Fruit fly (Drosophila melanogaster) whole organism, embryonic: ENCODE data around the gene CG13138.

Experiments used
- Bgb ChIP-seq: fragments of 200-800 bp; sonication (Bioruptor generic); IDR thresholded peaks from 2 replicates; pipeline ENCODE4 v1.3.6; 2022; ENCODE audit warnings: missing biosample characterization, missing genetic modification characterization; ENCODE audit not compliant: partially characterized antibody
- CG11456 ChIP-seq: fragments of 200-800 bp; sonication (Bioruptor generic); IDR thresholded peaks from 3 replicates; pipeline ENCODE4 v1.3.6; 2022; ENCODE audit warnings: missing biosample characterization, missing genetic modification characterization
- CG12219 ChIP-seq: fragments of 200-800 bp; sonication (Bioruptor generic); optimal IDR thresholded peaks from 3 replicates; lab custom pipeline; 2018; ENCODE audit warnings: missing biosample characterization, mild to moderate bottlenecking, missing genetic modification characterization
- CG12744 ChIP-seq: fragments of 200-800 bp; sonication (Bioruptor generic); optimal IDR thresholded peaks from 2 replicates; lab custom pipeline; 2016; ENCODE audit warnings: missing biosample characterization, missing genetic modification characterization
- CG13123 ChIP-seq: fragments of 200-800 bp; sonication (Bioruptor generic); optimal IDR thresholded peaks from 2 replicates; lab custom pipeline; 2016; ENCODE audit warnings: missing biosample characterization, missing genetic modification characterization
- CG14710 ChIP-seq: fragments of 200-800 bp; sonication (Bioruptor generic); optimal IDR thresholded peaks from 3 replicates; lab custom pipeline; 2019; ENCODE audit warnings: missing biosample characterization, mild to moderate bottlenecking, missing genetic modification characterization, moderate library complexity
- CG15696 ChIP-seq: fragments of 200-800 bp; sonication (Bioruptor generic); optimal IDR thresholded peaks from 2 replicates; lab custom pipeline; 2019; ENCODE audit warnings: missing biosample characterization, mild to moderate bottlenecking, missing genetic modification characterization, moderate library complexity
- CG16813 ChIP-seq: fragments of 200-800 bp; sonication (Bioruptor generic); IDR thresholded peaks from 3 replicates; pipeline ENCODE4 v1.3.6; 2022; ENCODE audit warnings: missing biosample characterization, missing genetic modification characterization; ENCODE audit not compliant: partially characterized antibody
- CG17361 ChIP-seq: fragments of 200-800 bp; sonication (Bioruptor generic); IDR thresholded peaks from 3 replicates; pipeline ENCODE4 v1.3.6; 2022; ENCODE audit warnings: missing biosample characterization, missing genetic modification characterization
- CG17912 ChIP-seq: fragments of 200-800 bp; sonication (Bioruptor generic); optimal IDR thresholded peaks from 2 replicates; lab custom pipeline; 2018; ENCODE audit warnings: missing biosample characterization, mild to moderate bottlenecking, missing genetic modification characterization
- CG18011 ChIP-seq: fragments of 200-800 bp; sonication (Bioruptor generic); optimal IDR thresholded peaks from 2 replicates; lab custom pipeline; 2017; ENCODE audit warnings: missing biosample characterization, missing genetic modification characterization, mild to moderate bottlenecking, moderate library complexity, missing genotype
- CG18262 ChIP-seq: fragments of 200-800 bp; optimal IDR thresholded peaks from 3 replicates; lab custom pipeline; 2019; ENCODE audit warnings: missing biosample characterization, mild to moderate bottlenecking, missing genetic modification characterization, moderate library complexity
- CG18476 ChIP-seq: fragments of 200-800 bp; sonication (Bioruptor generic); optimal IDR thresholded peaks from 2 replicates; lab custom pipeline; 2016; ENCODE audit warnings: missing biosample characterization, mild to moderate bottlenecking, missing genetic modification characterization
- CG3838 ChIP-seq: fragments of 200-800 bp; sonication (Bioruptor generic); optimal IDR thresholded peaks from 3 replicates; lab custom pipeline; 2016; ENCODE audit warnings: missing biosample characterization, missing genetic modification characterization
- CG6272 ChIP-seq: fragments of 200-800 bp; sonication (Bioruptor generic); IDR thresholded peaks from 2 replicates; pipeline ENCODE4 v1.3.6; 2022; ENCODE audit warnings: missing biosample characterization, missing genetic modification characterization
- CG6791 ChIP-seq: fragments of 200-800 bp; sonication (Bioruptor generic); IDR thresholded peaks from 3 replicates; pipeline ENCODE4 v1.3.6; 2022; ENCODE audit warnings: missing biosample characterization, missing genetic modification characterization; ENCODE audit not compliant: partially characterized antibody
- CG7745 ChIP-seq: fragments of 200-800 bp; sonication (Bioruptor generic); optimal IDR thresholded peaks from 2 replicates; lab custom pipeline; 2018; ENCODE audit warnings: missing biosample characterization, mild to moderate bottlenecking, missing genetic modification characterization, moderate library complexity
- CG7928 ChIP-seq: fragments of 200-800 bp; sonication (Bioruptor generic); optimal IDR thresholded peaks from 2 replicates; lab custom pipeline; 2017; ENCODE audit warnings: missing biosample characterization, mild to moderate bottlenecking, missing genetic modification characterization
- CG7963 ChIP-seq: fragments of 200-800 bp; sonication (Bioruptor generic); IDR thresholded peaks from 3 replicates; pipeline ENCODE4 v1.3.6; 2022; ENCODE audit warnings: missing biosample characterization, missing genetic modification characterization; ENCODE audit not compliant: partially characterized antibody
- CG8388 ChIP-seq: fragments of 200-800 bp; sonication (Bioruptor generic); optimal IDR thresholded peaks from 2 replicates; lab custom pipeline; 2019; ENCODE audit warnings: missing biosample characterization, mild to moderate bottlenecking, missing genetic modification characterization, moderate library complexity
- CG9817 ChIP-seq: fragments of 200-800 bp; sonication (Bioruptor generic); optimal IDR thresholded peaks from 2 replicates; lab custom pipeline; 2018; ENCODE audit warnings: missing biosample characterization, mild to moderate bottlenecking, missing genetic modification characterization, moderate library complexity
- Dip3 ChIP-seq: fragments of 200-800 bp; sonication (Bioruptor generic); optimal IDR thresholded peaks from 3 replicates; lab custom pipeline; 2016; ENCODE audit warnings: missing biosample characterization, missing genetic modification characterization
- Drgx ChIP-seq: fragments of 200-800 bp; sonication (Bioruptor generic); IDR thresholded peaks from 2 replicates; pipeline ENCODE4 v1.3.6; 2022; ENCODE audit warnings: missing biosample characterization, missing genetic modification characterization
- MBD-R2 ChIP-seq: fragments of 200-800 bp; sonication (Bioruptor generic); IDR thresholded peaks from 2 replicates; pipeline ENCODE4 v1.3.6; 2022; ENCODE audit warnings: missing biosample characterization, missing genetic modification characterization
- NC2α ChIP-seq: fragments of 200-800 bp; sonication (Bioruptor generic); optimal IDR thresholded peaks from 2 replicates; lab custom pipeline; 2016; ENCODE audit warnings: missing biosample characterization, missing genetic modification characterization
- Neu2 ChIP-seq: fragments of 200-800 bp; sonication (Bioruptor generic); optimal IDR thresholded peaks from 3 replicates; lab custom pipeline; 2016; ENCODE audit warnings: missing biosample characterization, missing genetic modification characterization, borderline replicate concordance
- Spps ChIP-seq: fragments of 200-800 bp; sonication (Bioruptor generic); optimal IDR thresholded peaks from 2 replicates; lab custom pipeline; 2018; ENCODE audit warnings: missing biosample characterization, mild to moderate bottlenecking, missing genetic modification characterization
- ab ChIP-seq: fragments of 200-800 bp; sonication (Bioruptor generic); optimal IDR thresholded peaks from 2 replicates; lab custom pipeline; 2016; ENCODE audit warnings: missing biosample characterization, missing genetic modification characterization
- ac ChIP-seq: fragments of 200-800 bp; sonication (Bioruptor generic); optimal IDR thresholded peaks from 3 replicates; lab custom pipeline; 2017; ENCODE audit warnings: missing biosample characterization, mild to moderate bottlenecking, missing genetic modification characterization
- cwo ChIP-seq: fragments of 200-800 bp; sonication (Bioruptor generic); optimal IDR thresholded peaks from 3 replicates; lab custom pipeline; 2017; ENCODE audit warnings: missing biosample characterization, missing genetic modification characterization, mild to moderate bottlenecking, moderate library complexity, missing genetic modification reagents
- da ChIP-seq: fragments of 200-800 bp; sonication (Bioruptor generic); optimal IDR thresholded peaks from 2 replicates; lab custom pipeline; 2016; ENCODE audit warnings: missing biosample characterization, missing genetic modification characterization
- dan ChIP-seq: fragments of 200-800 bp; sonication (Bioruptor generic); IDR thresholded peaks from 2 replicates; pipeline ENCODE4 v1.3.6; 2022; ENCODE audit warnings: missing biosample characterization, missing genetic modification characterization
- dmrt11E ChIP-seq: fragments of 200-800 bp; sonication (Bioruptor generic); optimal IDR thresholded peaks from 3 replicates; lab custom pipeline; 2018; ENCODE audit warnings: missing biosample characterization, mild to moderate bottlenecking, missing genetic modification characterization, moderate library complexity
- eve ChIP-seq, 2 experiments: fragments of >200 bp; optimal IDR thresholded peaks; 2 replicates each; lab custom pipeline; 2017; ENCODE audit warnings: missing biosample characterization in 2 of 2, missing genetic modification characterization in 2 of 2
- exex ChIP-seq: fragments of 200-800 bp; sonication (Bioruptor generic); optimal IDR thresholded peaks from 4 replicates; lab custom pipeline; 2018; ENCODE audit warnings: missing biosample characterization, mild to moderate bottlenecking, missing genetic modification characterization, moderate library complexity
- ftz-f1 ChIP-seq: fragments of 200-800 bp; sonication (Bioruptor generic); optimal IDR thresholded peaks from 2 replicates; lab custom pipeline; 2016; ENCODE audit warnings: missing biosample characterization, missing genetic modification characterization
- lilli ChIP-seq: fragments of 200-800 bp; sonication (Bioruptor generic); optimal IDR thresholded peaks from 3 replicates; lab custom pipeline; 2016; ENCODE audit warnings: missing biosample characterization, missing genetic modification characterization
- onecut ChIP-seq: fragments of 200-800 bp; sonication (Bioruptor generic); IDR thresholded peaks from 2 replicates; pipeline ENCODE4 v1.3.6; 2022; ENCODE audit warnings: missing biosample characterization, missing genetic modification characterization
- p53 ChIP-seq: fragments of 200-800 bp; sonication (Bioruptor generic); optimal IDR thresholded peaks from 2 replicates; lab custom pipeline; 2016; ENCODE audit warnings: missing biosample characterization, missing genetic modification characterization
- pita ChIP-seq: fragments of 200-800 bp; sonication (Bioruptor generic); optimal IDR thresholded peaks from 2 replicates; lab custom pipeline; 2017; ENCODE audit warnings: missing biosample characterization, mild to moderate bottlenecking, missing genetic modification characterization
- ro ChIP-seq: fragments of 200-800 bp; sonication (Bioruptor generic); IDR thresholded peaks from 2 replicates; pipeline ENCODE4 v1.3.6; 2022; ENCODE audit warnings: missing biosample characterization, missing genetic modification characterization
- schlank ChIP-seq: fragments of 200-800 bp; sonication (Bioruptor generic); optimal IDR thresholded peaks from 2 replicates; lab custom pipeline; 2018; ENCODE audit warnings: missing biosample characterization, mild to moderate bottlenecking, missing genetic modification characterization
- scrt ChIP-seq: fragments of 200-800 bp; sonication (Bioruptor generic); optimal IDR thresholded peaks from 2 replicates; lab custom pipeline; 2018; ENCODE audit warnings: missing biosample characterization, mild to moderate bottlenecking, missing genetic modification characterization, moderate library complexity
- slbo ChIP-seq: fragments of 200-800 bp; sonication (Bioruptor generic); IDR thresholded peaks from 2 replicates; pipeline ENCODE4 v1.3.6; 2022; ENCODE audit warnings: missing biosample characterization, missing genetic modification characterization
- unc-4 ChIP-seq: fragments of 200-800 bp; sonication (Bioruptor generic); IDR thresholded peaks from 2 replicates; pipeline ENCODE4 v1.3.6; 2022; ENCODE audit warnings: missing biosample characterization, missing genetic modification characterization; ENCODE audit not compliant: partially characterized antibody
- wek ChIP-seq: fragments of 200-800 bp; sonication (Bioruptor generic); optimal IDR thresholded peaks from 3 replicates; lab custom pipeline; 2018; ENCODE audit warnings: missing biosample characterization, mild to moderate bottlenecking, missing genetic modification characterization, moderate library complexity

CG13138 gene

DNA sequence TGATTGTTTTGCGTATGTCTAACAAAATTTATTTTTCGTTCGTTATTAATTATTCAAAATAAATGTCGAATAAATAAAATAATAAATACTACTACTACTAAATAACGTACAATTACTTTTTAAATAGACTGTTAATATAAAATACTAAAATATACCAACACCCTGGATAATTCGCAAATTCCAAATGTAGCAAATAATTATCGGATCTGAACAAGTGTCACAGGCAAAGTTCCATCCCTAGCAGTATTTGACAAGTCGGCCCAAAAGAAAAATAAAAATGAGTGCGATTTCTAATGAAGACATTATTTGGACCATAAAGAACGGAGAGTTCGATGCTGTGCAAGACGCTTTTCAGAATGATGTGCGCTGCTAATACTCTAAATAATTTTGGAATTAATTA is 39.6 kb upstream of the CG13138 start, which contains the start of gene CG31715 (continued):
- TF ChIP-seq CG18262 (peak; percentile 10), lilli (peak; percentile 24), eve (GFP tag; optimal IDR thresholded peaks at IDR 0.05; lab: Kevin White, UChicago) (no peak)

DNA sequence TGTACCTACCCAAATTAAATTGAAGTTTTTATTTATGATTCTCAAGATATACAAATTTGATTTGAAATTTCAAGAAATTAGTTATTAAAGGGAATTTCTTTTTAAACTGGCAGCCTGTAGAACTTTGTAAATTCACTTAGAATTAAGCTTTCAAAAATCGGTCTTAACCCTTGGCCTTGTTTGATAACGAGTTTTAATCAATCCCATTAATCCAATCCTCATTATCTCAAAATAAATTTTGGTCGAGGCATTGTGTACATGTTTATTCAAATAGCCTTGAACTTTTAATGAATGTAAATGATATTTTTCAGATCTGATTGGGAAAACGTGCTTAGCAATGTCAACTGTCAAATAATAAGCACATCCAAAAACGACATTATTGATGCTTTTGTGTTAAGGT is 38.0 kb upstream of the CG13138 start:
- TF ChIP-seq ro (no peak), cwo (GFP tag; lab: Kevin White, UChicago) (peak; percentile 14), exex (tag; lab: Kevin White, UChicago) (peak; percentile 6), eve (GFP tag; optimal IDR thresholded peaks at IDR 0.05; lab: Kevin White, UChicago) (peak in 1 of 2 experiments; percentile 24)
- TF ChIP-seq, all 482 proteins: peak for 3

DNA sequence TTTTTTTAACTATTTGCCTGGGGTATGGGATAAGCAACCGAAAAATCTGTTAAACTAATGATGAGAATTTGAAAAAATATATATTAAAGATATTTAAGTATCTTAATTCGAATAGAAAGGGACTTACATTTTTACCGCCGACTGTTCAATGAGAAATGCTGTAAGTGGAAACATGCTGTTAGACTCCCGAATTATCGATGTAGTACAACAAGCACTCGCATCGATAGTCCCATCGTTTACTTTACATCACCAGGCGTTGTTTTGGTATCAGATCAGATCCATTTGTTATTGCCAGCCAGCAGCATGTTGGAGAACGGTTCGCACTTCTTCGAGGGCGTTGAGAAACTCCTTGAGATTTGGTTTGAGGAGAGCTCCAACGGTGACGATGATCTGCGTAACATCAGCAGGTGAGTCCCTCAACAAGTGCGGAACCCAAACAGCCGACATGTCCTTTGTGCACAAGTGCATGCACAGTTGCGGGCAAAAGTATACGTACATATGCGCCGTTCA is 37.4 kb upstream of the CG13138 start, which contains the start of gene SamDC:
SamDC (plus strand) TSS at position 246 of the 510 bp plus-strand sequence.
- no peak for TF ChIP-seq ftz-f1 (GFP tag; lab: Kevin White, UChicago)
- TF ChIP-seq unc-4 = peak; percentile 77
- peak; percentile 4 for TF ChIP-seq CG17361 (GFP tag; lab: Robert Waterston, UW)
- TF ChIP-seq CG6272 (GFP tag; lab: Robert Waterston, UW) = no peak
- TF ChIP-seq CG8388 (GFP tag; lab: Kevin White, UChicago) = peak; percentile 99
- TF ChIP-seq CG9817 (tag; lab: Kevin White, UChicago) = peak; percentile 29
- TF ChIP-seq CG11456 (GFP tag; lab: Robert Waterston, UW) = no peak
- TF ChIP-seq CG18476 (GFP tag; lab: Kevin White, UChicago) = no peak
- TF ChIP-seq CG17912 (GFP tag; lab: Kevin White, UChicago) = no peak
- peak; percentile 46 for TF ChIP-seq scrt (GFP tag; lab: Kevin White, UChicago)
- peak; percentile 54 for TF ChIP-seq CG7745 (tag; lab: Kevin White, UChicago)
- TF ChIP-seq ab (GFP tag; lab: Kevin White, UChicago) = no peak
- TF ChIP-seq dmrt11E (tag; lab: Kevin White, UChicago) = peak; percentile 38
- TF ChIP-seq Neu2 (GFP tag; lab: Kevin White, UChicago) = no peak
- no peak for TF ChIP-seq dan (GFP tag; lab: Robert Waterston, UW)
- no peak for TF ChIP-seq CG3838 (GFP tag; lab: Kevin White, UChicago)
- no peak for TF ChIP-seq Spps
- peak; percentile 78 for TF ChIP-seq MBD-R2 (GFP tag; lab: Robert Waterston, UW)
- TF ChIP-seq Dip3 (GFP tag; lab: Kevin White, UChicago) = peak; percentile 24
- TF ChIP-seq NC2α (GFP tag; lab: Kevin White, UChicago) = peak; percentile 26
- TF ChIP-seq CG6791 (GFP tag; lab: Robert Waterston, UW) = peak; percentile 87
- peak; percentile 76 for TF ChIP-seq CG7963
- no peak for TF ChIP-seq CG7928
- TF ChIP-seq wek = peak; percentile 13
- TF ChIP-seq CG14710 (tag; lab: Kevin White, UChicago) = peak; percentile 47
- TF ChIP-seq da (GFP tag; lab: Kevin White, UChicago) = no peak
- no peak for TF ChIP-seq CG18011 (GFP tag; lab: Kevin White, UChicago)
- TF ChIP-seq CG16813 (GFP tag; lab: Robert Waterston, UW) = peak; percentile 81
- peak; percentile 57 for TF ChIP-seq slbo (GFP tag; lab: Robert Waterston, UW)
- no peak; the same call in 1 of the 2 replicates for TF ChIP-seq Drgx (GFP tag; lab: Robert Waterston, UW)
- TF ChIP-seq CG12744 (GFP tag; lab: Kevin White, UChicago) = no peak
- no peak for TF ChIP-seq ac (GFP tag; lab: Kevin White, UChicago)
- peak; percentile 23 for TF ChIP-seq CG15696
- peak; percentile 93 for TF ChIP-seq Bgb (GFP tag; lab: Robert Waterston, UW)
- TF ChIP-seq schlank (tag; lab: Kevin White, UChicago) = peak; percentile 35
- no peak for TF ChIP-seq p53 (GFP tag; lab: Kevin White, UChicago)
- TF ChIP-seq CG13123 (GFP tag; lab: Kevin White, UChicago) = peak; percentile 12
- TF ChIP-seq CG12219 (GFP tag; lab: Kevin White, UChicago) = no peak
- TF ChIP-seq onecut (GFP tag; lab: Robert Waterston, UW) = 0 out of 2 replicates have a peak, but pooled peaks have one; percentile 26
- TF ChIP-seq pita (GFP tag; lab: Kevin White, UChicago) = no peak
